Worm (Caenorhabditis elegans): ENCODE data around the gene W02D7.6.

DNA sequence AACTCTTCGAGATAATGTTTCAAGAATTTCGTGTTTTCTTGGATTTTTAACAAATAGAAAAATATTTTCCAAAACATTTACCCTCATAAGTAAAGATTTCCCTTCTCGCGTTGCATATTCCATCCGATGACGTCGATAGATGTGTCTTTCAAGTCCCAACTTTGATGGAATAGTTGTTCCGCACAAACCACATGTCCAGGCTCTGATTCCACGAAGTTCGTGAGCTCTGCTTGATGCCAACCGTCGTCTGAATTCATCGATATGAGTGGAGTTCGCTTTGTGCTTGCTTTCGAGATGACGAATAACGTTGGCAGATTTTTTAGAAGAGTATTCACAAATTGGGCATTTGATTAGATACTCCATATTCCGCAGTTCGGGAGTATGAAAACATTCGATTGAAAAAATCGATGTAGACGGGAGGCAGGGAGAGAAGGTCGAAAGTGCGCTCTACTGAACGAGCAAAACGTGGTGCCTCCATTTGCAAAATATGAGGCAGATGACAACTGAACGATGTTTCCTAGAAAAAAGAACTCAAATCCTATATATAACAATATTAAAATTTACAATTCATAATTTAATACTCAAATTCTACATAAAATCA, at the start of gene W02D7.6:
- TF ChIP-seq egl-27 (tag; optimal IDR thresholded peaks at IDR 0.05) (no peak), mdl-1 (tag; optimal IDR thresholded peaks at IDR 0.05) (no peak)

Data from whole organism, L2 larva.